Worm (Caenorhabditis elegans): ENCODE measurements around the gene qui-1.
"Not testable (repeated sequence)": the region's sequence is repeated elsewhere in the genome, so short reads cannot be mapped to it uniquely, and the experiment has no call there.

- not testable (repeated sequence) for TF ChIP-seq zag-1, vab-15, nhr-237, elt-3, xbp-1, pqm-1 (tag; optimal IDR thresholded peaks at IDR 0.05)
Measured at ce11 chrIV:13578953-13579352, 17.3 kb downstream of the qui-1 start, which contains the start of gene sru-16.
